Fruit fly (Drosophila melanogaster): Measurements from ENCODE around the gene Cep164.

DNA sequence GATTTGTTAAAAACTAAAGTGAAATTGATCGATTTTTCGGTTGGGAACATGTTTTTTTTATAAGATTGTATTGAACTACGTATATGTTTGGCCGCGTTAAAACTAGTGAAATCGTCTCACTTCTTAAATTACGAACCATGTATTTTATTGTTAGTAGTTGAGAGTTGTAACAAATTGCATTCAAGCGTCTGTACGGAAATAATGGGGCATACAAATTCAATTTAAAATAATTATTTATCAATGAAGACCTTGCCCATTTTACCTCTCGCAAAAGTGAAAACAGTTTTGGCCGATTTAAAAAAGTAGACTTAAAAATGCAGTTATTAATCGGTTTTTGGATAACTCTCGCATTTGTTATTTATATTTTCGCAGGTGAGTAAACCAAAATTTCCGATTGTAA, 26.1 kb upstream of the Cep164 start, which contains the start of gene Muc14A:
- no peak for TF ChIP-seq CG8478 (optimal IDR thresholded peaks at IDR 0.05)
- TF ChIP-seq CTCF (optimal IDR thresholded peaks at IDR 0.05) = no peak
